Worm (Caenorhabditis elegans): ENCODE measurements around the gene aptf-3.

Gene aptf-3

DNA sequence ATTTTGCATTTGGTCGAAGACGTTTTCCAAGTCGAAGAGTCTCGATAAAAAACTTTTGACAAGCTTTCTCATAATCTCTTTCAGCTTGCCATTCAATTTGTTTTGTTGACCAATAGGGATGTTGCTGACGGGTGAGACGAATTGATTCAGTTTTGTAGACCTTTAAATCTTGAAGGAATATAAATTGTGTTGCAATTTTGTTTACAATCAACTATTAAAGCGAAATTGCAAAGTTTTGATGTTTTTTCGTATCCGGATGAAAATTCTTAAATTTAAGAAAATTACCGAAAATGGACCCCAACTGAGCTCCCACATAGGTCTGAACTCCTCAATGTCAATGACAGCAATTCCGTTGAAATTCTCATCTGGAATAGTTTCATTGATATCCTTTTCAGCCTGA, 22.2 kb downstream of the aptf-3 start:
- TF ChIP-seq dmd-4 (tag; optimal IDR thresholded peaks at IDR 0.05; ENCODE audit: borderline replicate concordance) (no peak), elt-2 (tag; optimal IDR thresholded peaks at IDR 0.05) (no peak), pqm-1 (tag; optimal IDR thresholded peaks at IDR 0.05) (no peak), che-1 (tag; optimal IDR thresholded peaks at IDR 0.05) (no peak), pha-4 (tag; optimal IDR thresholded peaks at IDR 0.05) (no peak), T23F11.4 (GFP tag; optimal IDR thresholded peaks at IDR 0.05) (no peak), ceh-22 (tag; optimal IDR thresholded peaks at IDR 0.05) (no peak)

DNA sequence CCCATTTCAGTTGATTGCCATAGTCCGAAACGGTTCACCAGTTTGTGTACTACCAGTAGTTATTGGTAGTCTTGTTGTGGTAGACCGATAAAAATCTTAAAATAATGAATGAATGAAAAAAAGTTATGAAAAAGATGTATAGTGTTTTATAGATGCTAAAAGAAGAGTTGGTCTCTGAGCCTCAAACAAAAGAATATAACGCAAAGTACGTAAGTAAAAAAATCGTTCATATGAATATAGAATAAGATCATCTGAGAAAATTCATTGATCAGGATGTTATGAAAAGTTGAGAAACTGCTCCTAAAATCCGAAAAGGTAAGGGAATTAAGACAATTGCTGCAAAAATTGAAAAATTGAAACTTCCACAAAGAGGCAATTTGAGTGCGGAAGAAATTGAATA, 23.5 kb downstream of the aptf-3 start, which contains the start of gene chhy-1:
chhy-1 (minus strand) TSS at position 101 of the 400 bp plus-strand sequence.
- TF ChIP-seq ceh-19 (GFP tag; optimal IDR thresholded peaks at IDR 0.05): no peak
- TF ChIP-seq ets-4 (tag; optimal IDR thresholded peaks at IDR 0.05): no peak
- no peak for TF ChIP-seq ama-1 (optimal IDR thresholded peaks at IDR 0.05)
- TF ChIP-seq ceh-31 (tag; optimal IDR thresholded peaks at IDR 0.05): no peak
- no peak for TF ChIP-seq C38D4.7 (GFP tag; optimal IDR thresholded peaks at IDR 0.05)
- TF ChIP-seq pros-1 (tag; optimal IDR thresholded peaks at IDR 0.05): no peak
- TF ChIP-seq rnt-1 (tag; optimal IDR thresholded peaks at IDR 0.05): no peak
- TF ChIP-seq lin-11 (tag; optimal IDR thresholded peaks at IDR 0.05): no peak
- no peak for TF ChIP-seq ref-2 (tag; optimal IDR thresholded peaks at IDR 0.05)

DNA sequence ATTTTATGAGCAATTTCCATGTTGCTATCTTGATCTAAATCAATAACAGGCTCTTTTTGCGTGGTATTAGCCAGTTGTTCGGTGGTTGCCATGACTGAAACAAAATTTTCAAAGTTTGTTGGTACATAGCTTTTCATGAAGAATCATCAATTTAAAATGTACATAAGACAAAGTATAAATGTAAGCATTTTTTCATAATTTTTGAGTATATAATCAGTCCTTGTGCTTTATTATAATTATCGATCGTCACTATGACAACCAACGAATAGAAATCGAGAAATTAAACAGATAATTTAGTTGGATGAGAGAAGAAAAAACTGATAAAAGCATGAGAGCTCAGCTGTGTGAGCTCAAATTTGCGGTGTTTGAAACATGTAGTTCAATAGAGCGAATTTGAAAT, 27.9 kb downstream of the aptf-3 start, which contains the start of gene T22C8.3:
T22C8.3 (minus strand) TSS at position 101 of the 400 bp plus-strand sequence.
- TF ChIP-seq C38D4.7 (GFP tag; optimal IDR thresholded peaks at IDR 0.05) (no peak), unc-42 (tag; optimal IDR thresholded peaks at IDR 0.05) (no peak), fkh-10 (GFP tag; optimal IDR thresholded peaks at IDR 0.05) (no peak), pha-2 (tag; optimal IDR thresholded peaks at IDR 0.05) (no peak), K09A11.1 (tag; optimal IDR thresholded peaks at IDR 0.05; ENCODE audit: insufficient read depth) (no peak), dmd-4 (tag; optimal IDR thresholded peaks at IDR 0.05; ENCODE audit: borderline replicate concordance) (no peak), odd-2 (tag; optimal IDR thresholded peaks at IDR 0.05) (no peak)

DNA sequence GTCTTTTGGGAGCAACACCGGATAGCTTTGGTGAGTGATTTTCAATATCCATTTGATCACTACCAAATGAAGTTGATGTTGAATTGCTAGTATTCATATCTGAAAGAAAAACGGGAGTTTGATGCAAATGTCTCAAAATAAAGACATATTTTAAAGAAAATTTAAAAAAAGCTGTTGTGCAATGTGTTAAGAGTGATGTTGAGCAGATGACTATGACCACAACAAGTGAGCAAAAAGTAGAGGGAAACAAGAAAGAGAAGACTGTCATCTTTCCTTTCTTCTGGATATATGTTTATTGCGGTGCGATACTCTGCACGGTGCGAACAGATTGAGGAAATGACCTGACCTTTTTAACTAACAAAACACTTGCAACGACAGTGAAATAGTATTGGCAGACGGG, 29.4 kb downstream of the aptf-3 start, which contains the start of gene T22C8.4:
T22C8.4 (minus strand) TSS at position 101 of the 400 bp plus-strand sequence.
- TF ChIP-seq ceh-18 (tag; optimal IDR thresholded peaks at IDR 0.05): no peak
- no peak for TF ChIP-seq ama-1 (optimal IDR thresholded peaks at IDR 0.05)
- no peak for TF ChIP-seq fkh-6 (tag; optimal IDR thresholded peaks at IDR 0.05)
- no peak for TF ChIP-seq pat-9 (tag; optimal IDR thresholded peaks at IDR 0.05)

DNA sequence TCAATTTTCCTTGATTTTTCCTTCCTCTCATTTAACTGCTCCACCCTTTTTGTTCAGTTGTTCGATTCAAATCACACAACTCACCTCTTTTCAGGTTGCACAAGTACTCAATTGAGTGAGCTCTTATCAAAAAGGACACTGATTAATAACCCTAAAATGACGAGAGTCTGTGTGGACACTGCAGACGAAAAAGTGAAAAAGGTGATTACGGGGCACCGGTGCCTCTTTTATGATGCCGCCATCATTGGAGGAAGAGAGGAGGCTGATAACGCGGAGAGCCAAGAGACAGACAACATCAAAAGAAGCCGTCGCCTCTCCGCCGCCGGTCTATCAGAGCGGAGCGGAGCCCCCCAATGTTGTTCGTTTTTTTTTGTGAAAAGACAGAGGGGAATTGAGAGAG, 31.2 kb downstream of the aptf-3 start, which contains the start of gene sptf-2:
sptf-2 (plus strand) TSS at position 297 of the 400 bp plus-strand sequence.
- TF ChIP-seq elt-2 (tag; optimal IDR thresholded peaks at IDR 0.05): peak; percentile 93
- TF ChIP-seq nhr-232 (tag; optimal IDR thresholded peaks at IDR 0.05): no peak
- no peak for TF ChIP-seq fkh-10 (GFP tag; optimal IDR thresholded peaks at IDR 0.05)
- TF ChIP-seq ceh-48 (tag; optimal IDR thresholded peaks at IDR 0.05): no peak

DNA sequence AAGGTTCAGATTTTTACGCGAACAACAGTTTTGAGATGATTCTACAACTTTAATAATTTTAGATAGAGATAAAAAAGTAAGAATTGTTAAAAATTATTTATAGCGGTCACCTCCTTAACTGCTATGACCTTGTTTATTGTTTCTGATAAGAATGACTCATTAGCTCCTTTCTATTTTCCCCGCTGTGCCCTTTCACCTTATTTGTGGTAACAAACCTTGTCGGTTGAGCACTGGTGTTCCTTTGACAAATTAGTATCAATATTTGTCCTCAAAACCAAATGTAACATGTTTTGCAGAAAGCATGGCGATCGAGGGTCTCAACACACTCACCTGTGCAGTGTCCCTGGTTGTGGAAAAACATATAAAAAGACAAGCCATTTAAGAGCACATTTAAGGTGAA, 32.6 kb downstream of the aptf-3 start:
- TF ChIP-seq ahr-1 (tag; optimal IDR thresholded peaks at IDR 0.05) (no peak), fkh-10 (GFP tag; optimal IDR thresholded peaks at IDR 0.05) (no peak), ttx-3 (tag; optimal IDR thresholded peaks at IDR 0.05) (no peak), pat-9 (tag; optimal IDR thresholded peaks at IDR 0.05) (no peak), C38D4.7 (GFP tag; optimal IDR thresholded peaks at IDR 0.05) (no peak), hlh-15 (tag; optimal IDR thresholded peaks at IDR 0.05) (no peak), sdc-2 (tag; optimal IDR thresholded peaks at IDR 0.05) (no peak), fax-1 (tag; optimal IDR thresholded peaks at IDR 0.05) (no peak), syd-9 (tag; optimal IDR thresholded peaks at IDR 0.05) (no peak), pha-4 (tag; optimal IDR thresholded peaks at IDR 0.05) (no peak)
